Fruit fly (Drosophila melanogaster): ENCODE results near the gene ORMDL.

Gene ORMDL

dm6 chr3L:21652768-21653167 is 17.7 kb downstream of the ORMDL start (continued):
- no peak for TF ChIP-seq Sin3A (optimal IDR thresholded peaks at IDR 0.05)
- peak in 1 of 2 experiments; percentile 12 for TF ChIP-seq Hr78 (GFP tag; optimal IDR thresholded peaks at IDR 0.05)
- peak; percentile 46 for TF ChIP-seq CG33557 (GFP tag; optimal IDR thresholded peaks at IDR 0.05)
- no peak for TF ChIP-seq CG6272 (GFP tag; IDR thresholded peaks at IDR 0.05)
- TF ChIP-seq CG6689 (GFP tag; IDR thresholded peaks at IDR 0.05) = no peak; the same call in 1 of the 2 replicates
- no peak for TF ChIP-seq CG16779 (GFP tag; IDR thresholded peaks at IDR 0.05)
- TF ChIP-seq Hmx (GFP tag; optimal IDR thresholded peaks at IDR 0.05) = no peak
- TF ChIP-seq Atf-2 (GFP tag; optimal IDR thresholded peaks at IDR 0.05) = peak; percentile 73
- TF ChIP-seq CG2199 (GFP tag; IDR thresholded peaks at IDR 0.05) = peak; percentile 93
- no peak for TF ChIP-seq Nf-YB (GFP tag; optimal IDR thresholded peaks at IDR 0.05)
- peak; percentile 20 for TF ChIP-seq CG9727 (GFP tag; optimal IDR thresholded peaks at IDR 0.05)
- no peak for TF ChIP-seq CG4282 (GFP tag; optimal IDR thresholded peaks at IDR 0.05)
- peak; percentile 82 for TF ChIP-seq Hsf (GFP tag; optimal IDR thresholded peaks at IDR 0.05)
- no peak; the same call in 2 of the 3 replicates for TF ChIP-seq H15 (GFP tag; IDR thresholded peaks at IDR 0.05)
- TF ChIP-seq CTCF (GFP tag; optimal IDR thresholded peaks at IDR 0.05) = peak; percentile 100
- TF ChIP-seq ci (GFP tag; IDR thresholded peaks at IDR 0.05) = peak; percentile 79
- peak; percentile 59 for TF ChIP-seq twi (tag; optimal IDR thresholded peaks at IDR 0.05)
- no peak for TF ChIP-seq CG18011 (GFP tag; optimal IDR thresholded peaks at IDR 0.05)
- no peak; the same call in 1 of the 2 replicates for TF ChIP-seq CG9215 (GFP tag; IDR thresholded peaks at IDR 0.05)
- TF ChIP-seq ro (GFP tag; IDR thresholded peaks at IDR 0.05) = no peak
- TF ChIP-seq yki (optimal IDR thresholded peaks at IDR 0.05) = no peak
- TF ChIP-seq CG12744 (GFP tag; optimal IDR thresholded peaks at IDR 0.05) = peak; percentile 61
- TF ChIP-seq CG4360 (GFP tag; IDR thresholded peaks at IDR 0.05) = no peak
- TF ChIP-seq CG17186 (GFP tag; optimal IDR thresholded peaks at IDR 0.05) = no peak
- TF ChIP-seq Adf1 (GFP tag; IDR thresholded peaks at IDR 0.05) = no peak
- TF ChIP-seq Ada2b (GFP tag; IDR thresholded peaks at IDR 0.05) = peak; percentile 27; the same call in 1 of the 2 replicates
- peak; percentile 16 for TF ChIP-seq ewg (GFP tag; optimal IDR thresholded peaks at IDR 0.05)
- TF ChIP-seq run (tag; optimal IDR thresholded peaks at IDR 0.05) = no peak
- TF ChIP-seq CG4730 (GFP tag; IDR thresholded peaks at IDR 0.05) = 0 out of 2 replicates have a peak, but pooled peaks have one; percentile 18
- TF ChIP-seq CG42726 (GFP tag; IDR thresholded peaks at IDR 0.05; ENCODE audit: partially characterized antibody) = peak; percentile 79
- TF ChIP-seq phol (tag; optimal IDR thresholded peaks at IDR 0.05) = peak; percentile 65
- TF ChIP-seq Hey (tag; optimal IDR thresholded peaks at IDR 0.05) = no peak
- peak; percentile 45 for TF ChIP-seq CG16815 (GFP tag; optimal IDR thresholded peaks at IDR 0.05)
- peak; percentile 67 for TF ChIP-seq CG10267 (tag; optimal IDR thresholded peaks at IDR 0.05)
- peak; percentile 15 for TF ChIP-seq pb (GFP tag; optimal IDR thresholded peaks at IDR 0.05)
- peak; percentile 29 for TF ChIP-seq vfl (GFP tag; optimal IDR thresholded peaks at IDR 0.05)
- peak; percentile 81 for TF ChIP-seq sisA (GFP tag; IDR thresholded peaks at IDR 0.05)
- peak; percentile 78 for TF ChIP-seq CG11085 (GFP tag; IDR thresholded peaks at IDR 0.05)
- no peak for TF ChIP-seq trh (GFP tag; optimal IDR thresholded peaks at IDR 0.05)
- TF ChIP-seq Aef1 (GFP tag; IDR thresholded peaks at IDR 0.05) = peak; percentile 66
- peak; percentile 19 for TF ChIP-seq CG7556 (GFP tag; optimal IDR thresholded peaks at IDR 0.05)
- TF ChIP-seq slou (GFP tag; optimal IDR thresholded peaks at IDR 0.05) = peak; percentile 56
- TF ChIP-seq CG2889 (GFP tag; IDR thresholded peaks at IDR 0.05) = no peak
- no peak for TF ChIP-seq Usf (GFP tag; optimal IDR thresholded peaks at IDR 0.05)
- peak; percentile 39; the same call in 1 of the 2 replicates for TF ChIP-seq peb (GFP tag; IDR thresholded peaks at IDR 0.05)
- peak; percentile 60 for TF ChIP-seq CG12155 (GFP tag; optimal IDR thresholded peaks at IDR 0.05)
- peak; percentile 55; the same call in 1 of the 3 replicates for TF ChIP-seq CG6791 (GFP tag; IDR thresholded peaks at IDR 0.05; ENCODE audit: partially characterized antibody)
- TF ChIP-seq cato (GFP tag; optimal IDR thresholded peaks at IDR 0.05; ENCODE audit: borderline replicate concordance) = peak; percentile 57
- peak; percentile 67 for TF ChIP-seq unpg (GFP tag; optimal IDR thresholded peaks at IDR 0.05)
- TF ChIP-seq ind (GFP tag; optimal IDR thresholded peaks at IDR 0.05) = peak; percentile 71
- TF ChIP-seq Abd-B (GFP tag; optimal IDR thresholded peaks at IDR 0.05) = peak; percentile 63
- peak; percentile 81 for TF ChIP-seq Sox102F (GFP tag; optimal IDR thresholded peaks at IDR 0.05)
- TF ChIP-seq Lim3 (GFP tag; IDR thresholded peaks at IDR 0.05) = no peak

Measured in whole organism, embryonic.